Fruit fly (Drosophila melanogaster): Measurements from ENCODE around the gene Axs.

The Axs gene

dm6 chrX:16687400-16688105, 3.9 kb upstream of the Axs start (continued):
- no peak for TF ChIP-seq Dip3 (GFP tag; optimal IDR thresholded peaks at IDR 0.05)
- no peak for TF ChIP-seq inv (GFP tag; IDR thresholded peaks at IDR 0.05; ENCODE audit: partially characterized antibody)

dm6 chrX:16678845-16679347, 4.8 kb downstream of the Axs start, which contains the start of the genes CG13010 and sing:
CG13010 (minus strand) TSS chrX:16678945.
sing (plus strand) TSS chrX:16679297.
- TF ChIP-seq sens (GFP tag) (peak; percentile 52), CG4360 (GFP tag; IDR thresholded peaks at IDR 0.05) (0 out of 2 replicates have a peak, but pooled peaks have one; percentile 11), CG2712 (tag; optimal IDR thresholded peaks at IDR 0.05) (peak; percentile 80), Dp (GFP tag; optimal IDR thresholded peaks at IDR 0.05) (no peak), twi (tag; optimal IDR thresholded peaks at IDR 0.05) (peak; percentile 41), cwo (GFP tag; optimal IDR thresholded peaks at IDR 0.05) (no peak), CG32532 (GFP tag; IDR thresholded peaks at IDR 0.05) (no peak)

dm6 chrX:16677163-16677562, 6.5 kb downstream of the Axs start:
- TF ChIP-seq CG3281 (GFP tag; optimal IDR thresholded peaks at IDR 0.05) (no peak), CG3838 (GFP tag; optimal IDR thresholded peaks at IDR 0.05) (no peak), CG7963 (GFP tag; IDR thresholded peaks at IDR 0.05; ENCODE audit: partially characterized antibody) (no peak), Oli (tag; optimal IDR thresholded peaks at IDR 0.05) (peak; percentile 2), CG18262 (tag; optimal IDR thresholded peaks at IDR 0.05) (peak; percentile 16), chinmo (GFP tag; IDR thresholded peaks at IDR 0.05; ENCODE audit: partially characterized antibody) (no peak), shn (GFP tag; optimal IDR thresholded peaks at IDR 0.05) (no peak), CG9817 (tag; optimal IDR thresholded peaks at IDR 0.05) (no peak), CG7556 (GFP tag; optimal IDR thresholded peaks at IDR 0.05) (peak; percentile 22), Camta (GFP tag; optimal IDR thresholded peaks at IDR 0.05) (no peak), CG11504 (tag; optimal IDR thresholded peaks at IDR 0.05) (peak; percentile 32), gro (GFP tag; optimal IDR thresholded peaks at IDR 0.05) (no peak), CG10147 (GFP tag; optimal IDR thresholded peaks at IDR 0.05) (no peak), dpn (GFP tag; optimal IDR thresholded peaks at IDR 0.05) (no peak), CG3847 (GFP tag; IDR thresholded peaks at IDR 0.05) (no peak), CG6272 (GFP tag; IDR thresholded peaks at IDR 0.05) (no peak), eyg (GFP tag; optimal IDR thresholded peaks at IDR 0.05) (no peak), mirr (GFP tag; optimal IDR thresholded peaks at IDR 0.05) (no peak), gem (tag; optimal IDR thresholded peaks at IDR 0.05) (peak; percentile 43), sr (GFP tag; IDR thresholded peaks at IDR 0.05) (no peak), lab (GFP tag; optimal IDR thresholded peaks at IDR 0.05) (no peak), yki (optimal IDR thresholded peaks at IDR 0.05) (no peak), CG4730 (GFP tag; IDR thresholded peaks at IDR 0.05) (no peak), scrt (GFP tag; optimal IDR thresholded peaks at IDR 0.05) (no peak), CG7839 (tag; optimal IDR thresholded peaks at IDR 0.05) (peak; percentile 12), CG2712 (tag; optimal IDR thresholded peaks at IDR 0.05) (peak; percentile 13), CG10979 (tag; optimal IDR thresholded peaks at IDR 0.05) (peak; percentile 7), CG32532 (GFP tag; IDR thresholded peaks at IDR 0.05) (0 out of 2 replicates have a peak, but pooled peaks have one; percentile 13), kah (GFP tag; optimal IDR thresholded peaks at IDR 0.05) (no peak), Fer1 (GFP tag; optimal IDR thresholded peaks at IDR 0.05) (no peak), slbo (GFP tag; IDR thresholded peaks at IDR 0.05) (peak; percentile 30; the same call in 1 of the 2 replicates), CG12769 (tag; optimal IDR thresholded peaks at IDR 0.05) (no peak), Awh (GFP tag; IDR thresholded peaks at IDR 0.05) (no peak), grau (tag; optimal IDR thresholded peaks at IDR 0.05) (peak; percentile 20), CG2120 (GFP tag; optimal IDR thresholded peaks at IDR 0.05) (no peak), CG31441 (GFP tag; IDR thresholded peaks at IDR 0.05) (0 out of 2 replicates have a peak, but pooled peaks have one; percentile 22), dan (GFP tag; IDR thresholded peaks at IDR 0.05) (no peak), CG6689 (GFP tag; IDR thresholded peaks at IDR 0.05) (0 out of 2 replicates have a peak, but pooled peaks have one; percentile 22), CG17568 (GFP tag; optimal IDR thresholded peaks at IDR 0.05) (no peak)

Data from whole organism, embryonic.